Fruit fly (Drosophila melanogaster) whole organism, wandering third instar larva: Measurements from ENCODE around the gene CG15358.

ENCODE experiments used
- Dfd ChIP-seq: fragments of >200 bp; optimal IDR thresholded peaks from 2 replicates; lab custom pipeline; 2017; ENCODE audit warnings: missing biosample characterization, missing genetic modification characterization
- Hnf4 ChIP-seq: fragments of 200-800 bp; sonication (Bioruptor generic); optimal IDR thresholded peaks from 2 replicates; lab custom pipeline; 2016; ENCODE audit warnings: missing biosample characterization, mild to moderate bottlenecking, missing genetic modification characterization
- Vsx2 ChIP-seq: fragments of 200-300, 225-300 bp; sonication (Bioruptor generic); optimal IDR thresholded peaks from 2 replicates; lab custom pipeline; 2018; ENCODE audit warnings: missing biosample characterization, missing genetic modification characterization; ENCODE audit not compliant: partially characterized antibody
- brk ChIP-seq: fragments of 200-800 bp; sonication (Bioruptor generic); optimal IDR thresholded peaks from 2 replicates; lab custom pipeline; 2016; ENCODE audit warnings: missing biosample characterization, mild to moderate bottlenecking, missing genetic modification characterization
- dsf ChIP-seq: sonication (Bioruptor generic); optimal IDR thresholded peaks from 2 replicates; lab custom pipeline; 2016; ENCODE audit warnings: missing biosample characterization, missing genetic modification characterization, borderline replicate concordance
- fru ChIP-seq: fragments of 200-800 bp; sonication (Bioruptor generic); optimal IDR thresholded peaks from 3 replicates; lab custom pipeline; 2016; ENCODE audit warnings: missing biosample characterization, mild to moderate bottlenecking, missing genetic modification characterization
- h ChIP-seq: fragments of 200-800 bp; sonication (Bioruptor generic); optimal IDR thresholded peaks from 3 replicates; lab custom pipeline; 2016; ENCODE audit warnings: missing biosample characterization, mild to moderate bottlenecking, missing genetic modification characterization
- rgr ChIP-seq: fragments of 200-800 bp; sonication (Bioruptor generic); optimal IDR thresholded peaks from 3 replicates; lab custom pipeline; 2016; ENCODE audit warnings: missing biosample characterization, mild to moderate bottlenecking, missing genetic modification characterization

The CG15358 gene

dm6 chr2L:1832465-1832864 is 50.5 kb downstream of the CG15358 start, which contains the start of gene c-cup:
c-cup (minus strand) TSS chr2L:1832565.
- no peak for TF ChIP-seq rgr (GFP tag; lab: Kevin White, UChicago)
- TF ChIP-seq Vsx2: no peak
- TF ChIP-seq h (GFP tag; lab: Kevin White, UChicago): no peak
- no peak for TF ChIP-seq Dfd (GFP tag; lab: Kevin White, UChicago)
- no peak for TF ChIP-seq dsf (GFP tag; lab: Kevin White, UChicago)
- TF ChIP-seq fru (GFP tag; lab: Kevin White, UChicago): no peak
- no peak for TF ChIP-seq brk (GFP tag; lab: Kevin White, UChicago)
- TF ChIP-seq Hnf4 (GFP tag; lab: Kevin White, UChicago): no peak
